Fruit fly (Drosophila melanogaster): ENCODE results near the gene dan.

The dan gene

dm6 chr3R:25221203-25221807 lies 37.1 kb downstream of the dan start, which contains the start of gene Alg9 (continued):
- TF ChIP-seq cad (GFP tag; optimal IDR thresholded peaks at IDR 0.05) = no peak
- no peak for TF ChIP-seq sd (tag; optimal IDR thresholded peaks at IDR 0.05)
- no peak for TF ChIP-seq tx (GFP tag; optimal IDR thresholded peaks at IDR 0.05)
- peak; percentile 88 for TF ChIP-seq Med (GFP tag)
- TF ChIP-seq stwl (tag; optimal IDR thresholded peaks at IDR 0.05) = peak; percentile 93
- peak; percentile 84 for TF ChIP-seq CG2116 (GFP tag; optimal IDR thresholded peaks at IDR 0.05)
- peak; percentile 84 for TF ChIP-seq CG7357 (GFP tag; IDR thresholded peaks at IDR 0.05)
- peak; percentile 23 for TF ChIP-seq nmo (GFP tag; optimal IDR thresholded peaks at IDR 0.05)
- TF ChIP-seq CG15269 (tag; optimal IDR thresholded peaks at IDR 0.05) = no peak
- no peak for TF ChIP-seq CG4424 (GFP tag; optimal IDR thresholded peaks at IDR 0.05)
- TF ChIP-seq Hey (tag; optimal IDR thresholded peaks at IDR 0.05) = no peak
- no peak for TF ChIP-seq sqz (GFP tag; optimal IDR thresholded peaks at IDR 0.05)
- TF ChIP-seq slbo (GFP tag; IDR thresholded peaks at IDR 0.05) = no peak
- TF ChIP-seq Blimp-1 (GFP tag; optimal IDR thresholded peaks at IDR 0.05) = no peak
- TF ChIP-seq CG14710 (tag; optimal IDR thresholded peaks at IDR 0.05) = peak; percentile 49
- TF ChIP-seq slou (GFP tag; optimal IDR thresholded peaks at IDR 0.05) = no peak
- no peak for TF ChIP-seq Ssrp (tag; optimal IDR thresholded peaks at IDR 0.05)
- TF ChIP-seq Mad (GFP tag; optimal IDR thresholded peaks at IDR 0.05) = peak; percentile 3
- peak; percentile 88 for TF ChIP-seq mld (GFP tag; IDR thresholded peaks at IDR 0.05; ENCODE audit: partially characterized antibody)
- no peak for TF ChIP-seq Deaf1 (tag; optimal IDR thresholded peaks at IDR 0.05)
- 0 out of 2 replicates have a peak, but pooled peaks have one; percentile 37 for TF ChIP-seq vvl (GFP tag; IDR thresholded peaks at IDR 0.05)
- peak in 1 of 3 experiments; percentile 71 for TF ChIP-seq lola (GFP tag; optimal IDR thresholded peaks at IDR 0.05)
- no peak for TF ChIP-seq ac (GFP tag; optimal IDR thresholded peaks at IDR 0.05)
- TF ChIP-seq Dip2 (GFP tag; IDR thresholded peaks at IDR 0.05) = no peak
- no peak for TF ChIP-seq crol (GFP tag; IDR thresholded peaks at IDR 0.05)
- TF ChIP-seq CG7556 (GFP tag; optimal IDR thresholded peaks at IDR 0.05) = no peak
- TF ChIP-seq CG17186 (GFP tag; optimal IDR thresholded peaks at IDR 0.05) = peak; percentile 2
- no peak for TF ChIP-seq CG34376 (GFP tag; optimal IDR thresholded peaks at IDR 0.05)
- TF ChIP-seq BEAF-32 (GFP tag; optimal IDR thresholded peaks at IDR 0.05) = peak; percentile 84
- no peak for TF ChIP-seq CG7745 (tag; optimal IDR thresholded peaks at IDR 0.05)
- TF ChIP-seq CG9437 (GFP tag; optimal IDR thresholded peaks at IDR 0.05) = no peak
- peak; percentile 94 for TF ChIP-seq CG34224 (GFP tag; IDR thresholded peaks at IDR 0.05; ENCODE audit: partially characterized antibody)
- TF ChIP-seq Gug (GFP tag; IDR thresholded peaks at IDR 0.05) = peak; percentile 2; the same call in 1 of the 4 replicates
- no peak for TF ChIP-seq Rx (GFP tag; IDR thresholded peaks at IDR 0.05)
- TF ChIP-seq Sox102F (GFP tag; optimal IDR thresholded peaks at IDR 0.05) = no peak
- peak; percentile 90; the same call in 2 of the 3 replicates for TF ChIP-seq Opbp (GFP tag; IDR thresholded peaks at IDR 0.05; ENCODE audit: partially characterized antibody)
- peak; percentile 24 for TF ChIP-seq Max (GFP tag; optimal IDR thresholded peaks at IDR 0.05)
- TF ChIP-seq Dll (GFP tag; IDR thresholded peaks at IDR 0.05; ENCODE audit: partially characterized antibody) = peak; percentile 89
- TF ChIP-seq CG17802 (tag; optimal IDR thresholded peaks at IDR 0.05) = peak; percentile 81
- peak; percentile 86 for TF ChIP-seq ato (GFP tag; IDR thresholded peaks at IDR 0.05; ENCODE audit: partially characterized antibody)
- TF ChIP-seq Myb (GFP tag; optimal IDR thresholded peaks at IDR 0.05) = peak; percentile 98
- TF ChIP-seq CG10654 (GFP tag; optimal IDR thresholded peaks at IDR 0.05) = peak; percentile 3
- peak; percentile 93 for TF ChIP-seq Bgb (GFP tag; IDR thresholded peaks at IDR 0.05; ENCODE audit: partially characterized antibody)
- peak; percentile 84 for TF ChIP-seq CG14860 (GFP tag; IDR thresholded peaks at IDR 0.05; ENCODE audit: partially characterized antibody)
- no peak for TF ChIP-seq al (GFP tag; IDR thresholded peaks at IDR 0.05)
- TF ChIP-seq CG4617 (GFP tag; optimal IDR thresholded peaks at IDR 0.05; ENCODE audit: borderline replicate concordance) = peak; percentile 41
- TF ChIP-seq chif (GFP tag; optimal IDR thresholded peaks at IDR 0.05) = no peak
- peak; percentile 34; the same call in 1 of the 2 replicates for TF ChIP-seq Rfx (GFP tag; IDR thresholded peaks at IDR 0.05)

Measured in whole organism, embryonic.